Worm (Caenorhabditis elegans) whole organism, L4 larva: ENCODE measurements around the gene C17C3.9.

ENCODE experiments used
- F10B5.3 ChIP-seq: sonication (generic microtip); optimal IDR thresholded peaks from 2 replicates; lab custom pipeline; 2016; ENCODE audit warnings: mild to moderate bottlenecking, missing genetic modification characterization, missing compliant biosample characterization
- F26F4.8 ChIP-seq: fragments of 200-800 bp; sonication (Bioruptor generic); conservative IDR thresholded peaks from 2 replicates; pipeline ENCODE4 v1.3.6; 2022; ENCODE audit warnings: missing genetic modification characterization, missing compliant biosample characterization
- F49E8.2 ChIP-seq: sonication (generic microtip); optimal IDR thresholded peaks from 2 replicates; lab custom pipeline; 2016; ENCODE audit warnings: missing compliant biosample characterization, mild to moderate bottlenecking, missing genetic modification characterization, borderline replicate concordance
- T20F7.1 ChIP-seq: fragments of 200-800 bp; sonication (Bioruptor generic); optimal IDR thresholded peaks from 2 replicates; lab custom pipeline; 2018; ENCODE audit warnings: mild to moderate bottlenecking, missing genetic modification characterization, missing compliant biosample characterization
- T26A8.4 ChIP-seq: fragments of 200-800 bp; sonication (Bioruptor generic); IDR thresholded peaks from 2 replicates; pipeline ENCODE4 v1.3.6; 2022; ENCODE audit warnings: missing genetic modification characterization, missing compliant biosample characterization
- Y105C5A.15 ChIP-seq: fragments of 200-800 bp; sonication (Bioruptor generic); IDR thresholded peaks from 2 replicates; pipeline ENCODE4 v1.3.6; 2022; ENCODE audit warnings: missing genetic modification characterization, missing compliant biosample characterization
- arid-1 ChIP-seq: fragments of 200-800 bp; sonication (Bioruptor generic); conservative IDR thresholded peaks from 2 replicates; pipeline ENCODE4 v1.3.6; 2022; ENCODE audit warnings: missing genetic modification reagents, missing genetic modification characterization, missing compliant biosample characterization
- attf-4 ChIP-seq: sonication (generic microtip); optimal IDR thresholded peaks from 3 replicates; lab custom pipeline; 2017; ENCODE audit warnings: missing biosample characterization, missing genetic modification characterization
- ceh-62 ChIP-seq: sonication (generic microtip); optimal IDR thresholded peaks from 2 replicates; lab custom pipeline; 2017; ENCODE audit warnings: missing biosample characterization, missing genetic modification characterization
- ces-1 ChIP-seq: fragments of 150-350 bp; sonication (generic microtip); optimal IDR thresholded peaks from 4 replicates; lab custom pipeline; 2014; ENCODE audit warnings: missing biosample characterization, missing genetic modification reagents, missing genetic modification characterization
- ctbp-1 ChIP-seq: fragments of 200-800 bp; sonication (Bioruptor generic); IDR thresholded peaks from 2 replicates; pipeline ENCODE4 v1.3.6; 2022; ENCODE audit warnings: missing genetic modification reagents, missing genetic modification characterization, missing compliant biosample characterization
- daf-12 ChIP-seq: fragments of 150-350 bp; optimal IDR thresholded peaks from 2 replicates; lab custom pipeline; 2014; ENCODE audit warnings: missing biosample characterization, missing genetic modification reagents, missing genetic modification characterization
- daf-16 ChIP-seq, 3 experiments: sonication (generic microtip); optimal IDR thresholded peaks; 2 replicates each; lab custom pipeline; 2016 to 2017; ENCODE audit warnings: missing genetic modification characterization in 3 of 3, missing genetic modification reagents in 3 of 3, mild to moderate bottlenecking in 2 of 3, missing compliant biosample characterization in 2 of 3, missing biosample characterization in 1 of 3, moderate library complexity in 1 of 3
- daf-19 ChIP-seq: fragments of 200-800 bp; sonication (Bioruptor generic); conservative IDR thresholded peaks from 2 replicates; pipeline ENCODE4 v1.3.6; 2022; ENCODE audit warnings: missing genetic modification characterization, missing compliant biosample characterization
- duxl-1 ChIP-seq: sonication (generic microtip); optimal IDR thresholded peaks from 2 replicates; lab custom pipeline; 2016; ENCODE audit warnings: mild to moderate bottlenecking, missing genetic modification characterization, moderate library complexity, missing compliant biosample characterization; ENCODE audit not compliant: poor library complexity
- dve-1 ChIP-seq: sonication (generic microtip); optimal IDR thresholded peaks from 2 replicates; lab custom pipeline; 2017; ENCODE audit warnings: antibody characterized with exemption, mild to moderate bottlenecking, missing genetic modification characterization, missing compliant biosample characterization; ENCODE audit not compliant: insufficient read depth
- egl-43 ChIP-seq: fragments of 200-800 bp; sonication (Bioruptor generic); IDR thresholded peaks from 2 replicates; pipeline ENCODE4 v1.3.6; 2022; ENCODE audit warnings: missing genetic modification reagents, missing genetic modification characterization, missing compliant biosample characterization
- fkh-10 ChIP-seq: fragments of 150-350 bp; optimal IDR thresholded peaks from 2 replicates; lab custom pipeline; 2014; ENCODE audit warnings: missing biosample characterization, missing genetic modification reagents, missing genetic modification characterization
- hlh-11 ChIP-seq: fragments of 200-800 bp; sonication (Bioruptor generic); optimal IDR thresholded peaks from 2 replicates; lab custom pipeline; 2018; ENCODE audit warnings: mild to moderate bottlenecking, missing genetic modification characterization, missing compliant biosample characterization
- hlh-30 ChIP-seq: sonication (generic microtip); optimal IDR thresholded peaks from 2 replicates; lab custom pipeline; 2017; ENCODE audit warnings: antibody characterized with exemption, mild to moderate bottlenecking, missing genetic modification characterization, missing compliant biosample characterization; ENCODE audit not compliant: insufficient read depth
- lim-7 ChIP-seq: fragments of 200-800 bp; sonication (Bioruptor generic); IDR thresholded peaks from 2 replicates; pipeline ENCODE4 v1.3.6; 2022; ENCODE audit warnings: missing genetic modification characterization, missing compliant biosample characterization
- lin-1 ChIP-seq: fragments of 200-800 bp; sonication (Bioruptor generic); IDR thresholded peaks from 2 replicates; pipeline ENCODE4 v1.3.6; 2022; ENCODE audit warnings: missing genetic modification reagents, missing genetic modification characterization, missing compliant biosample characterization
- lin-29 ChIP-seq: fragments of 200-800 bp; sonication (Bioruptor generic); IDR thresholded peaks from 2 replicates; pipeline ENCODE4 v1.3.6; 2022; ENCODE audit warnings: missing genetic modification reagents, missing genetic modification characterization, missing compliant biosample characterization
- lsy-2 ChIP-seq, 2 experiments: fragments of 150-350 bp in 1 of 2; sonication (generic microtip) in 1 of 2; optimal IDR thresholded peaks; 2 replicates each; lab custom pipeline; 2014 to 2017; ENCODE audit warnings: missing biosample characterization in 2 of 2, missing genetic modification characterization in 2 of 2
- madf-9 ChIP-seq: fragments of 200-800 bp; sonication (Bioruptor generic); conservative IDR thresholded peaks from 2 replicates; pipeline ENCODE4 v1.3.6; 2022; ENCODE audit warnings: missing genetic modification reagents, missing genetic modification characterization, missing compliant biosample characterization
- nhr-102 ChIP-seq: sonication (generic microtip); optimal IDR thresholded peaks from 2 replicates; lab custom pipeline; 2016; ENCODE audit warnings: mild to moderate bottlenecking, missing genetic modification characterization, moderate library complexity, missing compliant biosample characterization
- nhr-237 ChIP-seq: sonication (generic microtip); optimal IDR thresholded peaks from 2 replicates; lab custom pipeline; 2017; ENCODE audit warnings: missing biosample characterization, missing genetic modification characterization
- nhr-25 ChIP-seq: sonication (generic microtip); optimal IDR thresholded peaks from 2 replicates; lab custom pipeline; 2017; ENCODE audit warnings: missing genetic modification characterization, mild to moderate bottlenecking, missing compliant biosample characterization, antibody characterized with exemption, moderate library complexity, borderline replicate concordance; ENCODE audit not compliant: insufficient read depth
- nhr-28 ChIP-seq: fragments of 150-350 bp; optimal IDR thresholded peaks from 2 replicates; lab custom pipeline; 2014; ENCODE audit warnings: missing biosample characterization, missing genetic modification characterization
- nhr-6 ChIP-seq: fragments of 150-350 bp; optimal IDR thresholded peaks from 2 replicates; lab custom pipeline; 2014; ENCODE audit warnings: missing biosample characterization, missing genetic modification characterization
- nhr-77 ChIP-seq: fragments of 150-350 bp; optimal IDR thresholded peaks from 2 replicates; lab custom pipeline; 2014; ENCODE audit warnings: missing biosample characterization, missing genetic modification characterization
- pha-4 ChIP-seq, 2 experiments: fragments of 150-350 bp in 1 of 2; fragments of 200-800 bp in 1 of 2; sonication (Bioruptor generic) in 1 of 2; IDR thresholded peaks in 1 of 2; optimal IDR thresholded peaks in 1 of 2; 2 replicates each; pipeline versions ENCODE4 v1.3.6 to Lab custom; 2014 to 2022; ENCODE audit warnings: missing genetic modification characterization in 2 of 2, missing genetic modification reagents in 2 of 2, missing biosample characterization in 1 of 2, missing compliant biosample characterization in 1 of 2
- php-3 ChIP-seq: fragments of 200-800 bp; sonication (Bioruptor generic); IDR thresholded peaks from 2 replicates; pipeline ENCODE4 v1.3.6; 2022; ENCODE audit warnings: missing genetic modification reagents, missing genetic modification characterization, missing compliant biosample characterization
- pqm-1 ChIP-seq: sonication (generic microtip); optimal IDR thresholded peaks from 2 replicates; lab custom pipeline; 2017; ENCODE audit warnings: missing biosample characterization, missing genetic modification characterization
- set-16 ChIP-seq: fragments of 200-800 bp; sonication (Bioruptor generic); IDR thresholded peaks from 2 replicates; pipeline ENCODE4 v1.3.6; 2022; ENCODE audit warnings: missing genetic modification reagents, missing genetic modification characterization, missing compliant biosample characterization
- snpc-1.2 ChIP-seq: fragments of 200-800 bp; sonication (Bioruptor generic); IDR thresholded peaks from 2 replicates; pipeline ENCODE4 v1.3.6; 2022; ENCODE audit warnings: missing genetic modification reagents, missing genetic modification characterization, missing compliant biosample characterization
- snpc-4 ChIP-seq: fragments of 150-350 bp; optimal IDR thresholded peaks from 2 replicates; lab custom pipeline; 2014; ENCODE audit warnings: missing biosample characterization, missing genetic modification characterization
- tra-1 ChIP-seq: fragments of 200-800 bp; sonication (Bioruptor generic); IDR thresholded peaks from 2 replicates; pipeline ENCODE4 v1.3.6; 2022; ENCODE audit warnings: missing genetic modification reagents, missing genetic modification characterization, missing compliant biosample characterization
- unc-130 ChIP-seq: sonication (generic microtip); optimal IDR thresholded peaks from 2 replicates; lab custom pipeline; 2016; ENCODE audit warnings: missing genetic modification reagents, missing genetic modification characterization, missing compliant biosample characterization
- unc-39 ChIP-seq: sonication (generic microtip); optimal IDR thresholded peaks from 2 replicates; lab custom pipeline; 2017; ENCODE audit warnings: missing biosample characterization, missing genetic modification characterization
- unc-62 ChIP-seq, 3 experiments: fragments of 150-350 bp in 1 of 3; sonication (generic microtip); optimal IDR thresholded peaks in 2 of 3; peaks in 1 of 3; 1 replicate in 1 of 3; 2 replicates in 2 of 3; lab custom pipeline; 2014 to 2017; ENCODE audit warnings: missing biosample characterization in 3 of 3, missing genetic modification characterization in 3 of 3, missing genetic modification reagents in 3 of 3, missing genotype in 1 of 3
- zip-11 ChIP-seq: fragments of 200-800 bp; sonication (Bioruptor generic); IDR thresholded peaks from 2 replicates; pipeline ENCODE4 v1.3.6; 2022; ENCODE audit warnings: missing genetic modification characterization, missing compliant biosample characterization
- ztf-11 ChIP-seq: fragments of 150-350 bp; optimal IDR thresholded peaks from 2 replicates; lab custom pipeline; 2014; ENCODE audit warnings: missing biosample characterization, missing genetic modification characterization
- ztf-7 ChIP-seq: fragments of 150-350 bp; optimal IDR thresholded peaks from 2 replicates; lab custom pipeline; 2014; ENCODE audit warnings: missing biosample characterization, missing genetic modification characterization

The C17C3.9 gene

ce11 chrII:5565082-5565623 is 33.1 kb upstream of the C17C3.9 start:
- TF ChIP-seq F49E8.2 (tag; lab: Kevin White, UChicago) (no peak), duxl-1 (tag; lab: Kevin White, UChicago) (no peak), egl-43 (no peak), snpc-1.2 (GFP tag; lab: Robert Waterston, UW) (no peak), fkh-10 (GFP tag; lab: Kevin White, UChicago) (no peak), T26A8.4 (no peak), ces-1 (GFP tag; lab: Kevin White, UChicago) (no peak), nhr-102 (no peak), php-3 (GFP tag; lab: Robert Waterston, UW) (no peak), daf-19 (GFP tag; lab: Robert Waterston, UW) (no peak), unc-130 (GFP tag; lab: Kevin White, UChicago) (no peak), arid-1 (GFP tag; lab: Robert Waterston, UW) (no peak), tra-1 (no peak), Y105C5A.15 (GFP tag; lab: Robert Waterston, UW) (no peak)
- TF ChIP-seq, all 104 proteins: peak for 0

ce11 chrII:5561392-5561791 is 29.3 kb upstream of the C17C3.9 start, which contains the start of gene C17C3.3:
C17C3.3 (plus strand) TSS chrII:5561737.
- TF ChIP-seq attf-4 (tag; lab: Kevin White, UChicago) = no peak
- peak; percentile 28 for TF ChIP-seq nhr-28 (tag; lab: Kevin White, UChicago)
- peak; percentile 72 for TF ChIP-seq dve-1 (tag; lab: Kevin White, UChicago)
- TF ChIP-seq F26F4.8 = no peak
- TF ChIP-seq ces-1 (GFP tag; lab: Kevin White, UChicago) = no peak
- no peak for TF ChIP-seq fkh-10 (GFP tag; lab: Kevin White, UChicago)
- TF ChIP-seq nhr-77 (tag; lab: Kevin White, UChicago) = peak; percentile 5
- peak; percentile 24 for TF ChIP-seq hlh-11 (tag; lab: Kevin White, UChicago)
- TF ChIP-seq daf-12 (tag; lab: Kevin White, UChicago) = no peak
- no peak for TF ChIP-seq unc-39
- no peak for TF ChIP-seq nhr-25 (tag; lab: Kevin White, UChicago)
- no peak for TF ChIP-seq daf-16 (GFP tag; optimal IDR thresholded peaks at IDR 0.05; lab: Kevin White, UChicago)
- peak; percentile 97 for TF ChIP-seq daf-16 (tag; optimal IDR thresholded peaks at IDR 0.05; lab: Kevin White, UChicago)
- no peak for TF ChIP-seq nhr-102
- no peak for TF ChIP-seq nhr-6 (tag; lab: Kevin White, UChicago)
- TF ChIP-seq pqm-1 (tag; lab: Kevin White, UChicago) = peak; percentile 58
- no peak for TF ChIP-seq ztf-7 (tag; lab: Kevin White, UChicago)
- no peak for TF ChIP-seq F10B5.3 (tag; lab: Kevin White, UChicago)
- TF ChIP-seq, all 104 proteins: peak for 6

- TF ChIP-seq pha-4 (GFP tag; IDR thresholded peaks at IDR 0.05; lab: Robert Waterston, UW) (no peak), pha-4 (tag; optimal IDR thresholded peaks at IDR 0.05; lab: Kevin White, UChicago) (no peak), Y105C5A.15 (GFP tag; lab: Robert Waterston, UW) (no peak), attf-4 (tag; lab: Kevin White, UChicago) (no peak), set-16 (GFP tag; lab: Robert Waterston, UW) (no peak), zip-11 (no peak), ceh-62 (tag; lab: Kevin White, UChicago) (no peak), T20F7.1 (no peak), lsy-2 (tag; optimal IDR thresholded peaks at IDR 0.05; lab: Kevin White, UChicago) (no peak), hlh-11 (tag; lab: Kevin White, UChicago) (peak; percentile 48), lim-7 (no peak), lin-1 (0 out of 2 replicates have a peak, but pooled peaks have one; percentile 25), hlh-30 (tag; lab: Kevin White, UChicago) (peak; percentile 59), unc-62 (GFP tag; optimal IDR thresholded peaks at IDR 0.05 in 1 of 2; lab: Kevin White, UChicago) (no peak), unc-62 (tag; optimal IDR thresholded peaks at IDR 0.05; lab: Kevin White, UChicago) (no peak), pqm-1 (tag; lab: Kevin White, UChicago) (peak; percentile 73), ztf-11 (no peak), lin-29 (GFP tag; lab: Robert Waterston, UW) (no peak), ctbp-1 (GFP tag; lab: Robert Waterston, UW) (no peak), nhr-237 (tag; lab: Kevin White, UChicago) (no peak), ztf-7 (tag; lab: Kevin White, UChicago) (no peak), madf-9 (GFP tag; lab: Robert Waterston, UW) (no peak), nhr-25 (tag; lab: Kevin White, UChicago) (no peak), nhr-77 (tag; lab: Kevin White, UChicago) (peak; percentile 60), dve-1 (tag; lab: Kevin White, UChicago) (peak; percentile 83), snpc-4 (tag; lab: Kevin White, UChicago) (no peak), nhr-28 (tag; lab: Kevin White, UChicago) (peak; percentile 6)
These were observed 25.1 kb upstream of the C17C3.9 start for ce11 chrII:5557134-5557533.
